Fruit fly (Drosophila melanogaster) whole organism, embryonic: ENCODE data around the gene CG2256.

ENCODE experiments used
- Abd-B ChIP-seq: fragments of 200-800 bp; sonication (Bioruptor generic); optimal IDR thresholded peaks from 2 replicates; lab custom pipeline; 2018; ENCODE audit warnings: missing biosample characterization, mild to moderate bottlenecking, missing genetic modification characterization, moderate library complexity
- Atf-2 ChIP-seq: fragments of 200-800 bp; sonication (Bioruptor generic); optimal IDR thresholded peaks from 2 replicates; lab custom pipeline; 2016; ENCODE audit warnings: missing biosample characterization, missing genetic modification characterization
- CG10543 ChIP-seq: fragments of 200-800 bp; sonication (Bioruptor generic); optimal IDR thresholded peaks from 3 replicates; lab custom pipeline; 2017; ENCODE audit warnings: missing biosample characterization, mild to moderate bottlenecking, missing genetic modification characterization, moderate library complexity
- CG10565 ChIP-seq: fragments of 200-800 bp; sonication (Bioruptor generic); optimal IDR thresholded peaks from 3 replicates; lab custom pipeline; 2016; ENCODE audit warnings: missing biosample characterization, mild to moderate bottlenecking, missing genetic modification characterization
- CG11398 ChIP-seq: fragments of 200-800 bp; sonication (Bioruptor generic); optimal IDR thresholded peaks from 2 replicates; lab custom pipeline; 2016; ENCODE audit warnings: missing biosample characterization, missing genetic modification characterization
- CG11504 ChIP-seq: fragments of 200-800 bp; sonication (Bioruptor generic); optimal IDR thresholded peaks from 3 replicates; lab custom pipeline; 2019; ENCODE audit warnings: missing biosample characterization, mild to moderate bottlenecking, missing genetic modification characterization, moderate library complexity
- CG12071 ChIP-seq: fragments of 200-800 bp; sonication (Bioruptor generic); optimal IDR thresholded peaks from 3 replicates; lab custom pipeline; 2018; ENCODE audit warnings: missing biosample characterization, mild to moderate bottlenecking, missing genetic modification characterization
- CG12104 ChIP-seq: fragments of 200-800 bp; sonication (Bioruptor generic); optimal IDR thresholded peaks from 3 replicates; lab custom pipeline; 2016; ENCODE audit warnings: missing biosample characterization, missing genetic modification characterization
- CG12391 ChIP-seq: fragments of 200-800 bp; sonication (Bioruptor generic); optimal IDR thresholded peaks from 3 replicates; lab custom pipeline; 2018; ENCODE audit warnings: missing biosample characterization, mild to moderate bottlenecking, missing genetic modification characterization, moderate library complexity
- CG13894 ChIP-seq: fragments of 200-800 bp; sonication (Bioruptor generic); optimal IDR thresholded peaks from 3 replicates; lab custom pipeline; 2018; ENCODE audit warnings: missing biosample characterization, mild to moderate bottlenecking, missing genetic modification characterization, moderate library complexity
- CG1602 ChIP-seq: fragments of 200-800 bp; sonication (Bioruptor generic); optimal IDR thresholded peaks from 3 replicates; lab custom pipeline; 2016; ENCODE audit warnings: missing biosample characterization, missing genetic modification characterization
- CG16779 ChIP-seq: fragments of 200-800 bp; sonication (Bioruptor generic); IDR thresholded peaks from 2 replicates; pipeline ENCODE4 v1.3.6; 2022; ENCODE audit warnings: missing biosample characterization, missing genetic modification characterization
- CG17568 ChIP-seq: fragments of 200-800 bp; sonication (Bioruptor generic); optimal IDR thresholded peaks from 2 replicates; lab custom pipeline; 2018; ENCODE audit warnings: missing biosample characterization, mild to moderate bottlenecking, missing genetic modification characterization, moderate library complexity
- CG1792 ChIP-seq: fragments of 200-800 bp; sonication (Bioruptor generic); optimal IDR thresholded peaks from 2 replicates; lab custom pipeline; 2016; ENCODE audit warnings: missing biosample characterization, missing genetic modification characterization
- CG1832 ChIP-seq: fragments of 200-800 bp; sonication (Bioruptor generic); optimal IDR thresholded peaks from 2 replicates; lab custom pipeline; 2017; ENCODE audit warnings: missing biosample characterization, mild to moderate bottlenecking, missing genetic modification characterization, inconsistent platforms
- CG18764 ChIP-seq: fragments of 200-800 bp; sonication (Bioruptor generic); optimal IDR thresholded peaks from 3 replicates; lab custom pipeline; 2016; ENCODE audit warnings: missing biosample characterization, missing genetic modification characterization
- CG31365 ChIP-seq: fragments of 200-800 bp; sonication (Bioruptor generic); optimal IDR thresholded peaks from 2 replicates; lab custom pipeline; 2018; ENCODE audit warnings: missing biosample characterization, mild to moderate bottlenecking, missing genetic modification characterization
- CG3163 ChIP-seq: fragments of 200-800 bp; sonication (Bioruptor generic); optimal IDR thresholded peaks from 3 replicates; lab custom pipeline; 2016; ENCODE audit warnings: missing biosample characterization, missing genetic modification characterization
- CG6683 ChIP-seq: fragments of 200-800 bp; sonication (Bioruptor generic); optimal IDR thresholded peaks from 2 replicates; lab custom pipeline; 2017; ENCODE audit warnings: missing biosample characterization, mild to moderate bottlenecking, missing genetic modification characterization, missing genetic modification reagents
- CG7271 ChIP-seq: fragments of 200-800 bp; sonication (Bioruptor generic); optimal IDR thresholded peaks from 2 replicates; lab custom pipeline; 2018; ENCODE audit warnings: missing biosample characterization, mild to moderate bottlenecking, missing genetic modification characterization, moderate library complexity
- CG7556 ChIP-seq: fragments of 200-800 bp; sonication (Bioruptor generic); optimal IDR thresholded peaks from 2 replicates; lab custom pipeline; 2017; ENCODE audit warnings: missing biosample characterization, mild to moderate bottlenecking, missing genetic modification characterization
- CG8478 ChIP-seq: fragments of >200 bp; optimal IDR thresholded peaks from 2 replicates; lab custom pipeline; 2018
- CG9437 ChIP-seq: fragments of 200-800 bp; sonication (Bioruptor generic); optimal IDR thresholded peaks from 2 replicates; lab custom pipeline; 2018; ENCODE audit warnings: missing biosample characterization, mild to moderate bottlenecking, missing genetic modification characterization
- Dad ChIP-seq: fragments of 200-800 bp; sonication (Bioruptor generic); optimal IDR thresholded peaks from 3 replicates; lab custom pipeline; 2016; ENCODE audit warnings: missing biosample characterization, missing genetic modification characterization
- Dek ChIP-seq: fragments of 200-800 bp; sonication (Bioruptor generic); optimal IDR thresholded peaks from 3 replicates; lab custom pipeline; 2019; ENCODE audit warnings: missing biosample characterization, mild to moderate bottlenecking, missing genetic modification characterization, moderate library complexity
- Dip2 ChIP-seq: fragments of 200-800 bp; sonication (Bioruptor generic); IDR thresholded peaks from 2 replicates; pipeline ENCODE4 v1.3.6; 2022; ENCODE audit warnings: missing biosample characterization, missing genetic modification characterization
- ERR ChIP-seq: fragments of 200-800 bp; sonication (Bioruptor generic); optimal IDR thresholded peaks from 2 replicates; lab custom pipeline; 2016; ENCODE audit warnings: missing biosample characterization, missing genetic modification characterization
- GATAe ChIP-seq: fragments of 200-800 bp; sonication (Bioruptor generic); conservative IDR thresholded peaks from 2 replicates; pipeline ENCODE4 v1.3.6; 2022; ENCODE audit warnings: missing biosample characterization, missing genetic modification characterization
- HLH54F ChIP-seq: fragments of 200-800 bp; sonication (Bioruptor generic); optimal IDR thresholded peaks from 3 replicates; lab custom pipeline; 2016; ENCODE audit warnings: missing biosample characterization, missing genetic modification characterization
- Hmr ChIP-seq: fragments of 200-800 bp; sonication (Bioruptor generic); optimal IDR thresholded peaks from 3 replicates; lab custom pipeline; 2017; ENCODE audit warnings: mild to moderate bottlenecking, missing biosample characterization, missing genetic modification reagents, missing genetic modification characterization
- Hsf ChIP-seq: fragments of 200-800 bp; sonication (Bioruptor generic); optimal IDR thresholded peaks from 3 replicates; lab custom pipeline; 2016; ENCODE audit warnings: missing biosample characterization, missing genetic modification characterization
- Myb ChIP-seq: fragments of 200-800 bp; sonication (Bioruptor generic); optimal IDR thresholded peaks from 2 replicates; lab custom pipeline; 2016; ENCODE audit warnings: missing biosample characterization, missing genetic modification characterization
- NFAT ChIP-seq: fragments of 200-800 bp; sonication (Bioruptor generic); IDR thresholded peaks from 2 replicates; pipeline ENCODE4 v1.3.6; 2022; ENCODE audit warnings: missing biosample characterization, missing genetic modification characterization
- Optix ChIP-seq: fragments of 200-800 bp; sonication (Bioruptor generic); IDR thresholded peaks from 3 replicates; pipeline ENCODE4 v1.3.6; 2022; ENCODE audit warnings: missing biosample characterization, missing genetic modification characterization
- Sox100B ChIP-seq: fragments of 200-800 bp; sonication (Bioruptor generic); optimal IDR thresholded peaks from 3 replicates; lab custom pipeline; 2018; ENCODE audit warnings: missing biosample characterization, mild to moderate bottlenecking, missing genetic modification characterization
- Taf1 ChIP-seq: fragments of 200-800 bp; sonication (Bioruptor generic); IDR thresholded peaks from 2 replicates; pipeline ENCODE4 v1.3.6; 2022; ENCODE audit warnings: missing biosample characterization, missing genetic modification characterization
- croc ChIP-seq: fragments of 200-800 bp; sonication (Bioruptor generic); conservative IDR thresholded peaks from 3 replicates; pipeline ENCODE4 v1.3.6; 2022; ENCODE audit warnings: missing biosample characterization, missing genetic modification characterization
- ewg ChIP-seq: fragments of 200-800 bp; sonication (Bioruptor generic); optimal IDR thresholded peaks from 3 replicates; lab custom pipeline; 2017; ENCODE audit warnings: mild to moderate bottlenecking, missing biosample characterization, missing genetic modification reagents, missing genetic modification characterization
- gem ChIP-seq: fragments of 200-800 bp; sonication (Bioruptor generic); optimal IDR thresholded peaks from 2 replicates; lab custom pipeline; 2019; ENCODE audit warnings: missing biosample characterization, mild to moderate bottlenecking, missing genetic modification characterization, moderate library complexity
- jigr1 ChIP-seq: fragments of 200-800 bp; sonication (Bioruptor generic); IDR thresholded peaks from 3 replicates; pipeline ENCODE4 v1.3.6; 2022; ENCODE audit warnings: missing biosample characterization, missing genetic modification characterization
- lola ChIP-seq, 3 experiments: fragments of >200 bp in 2 of 3; fragments of 200-800 bp in 1 of 3; sonication (Bioruptor generic) in 1 of 3; optimal IDR thresholded peaks; 2 replicates each; lab custom pipeline; 2017 to 2019; ENCODE audit warnings: missing biosample characterization in 3 of 3, missing genetic modification characterization in 3 of 3, mild to moderate bottlenecking in 1 of 3, moderate library complexity in 1 of 3
- maf-S ChIP-seq: fragments of 200-800 bp; sonication (Bioruptor generic); optimal IDR thresholded peaks from 2 replicates; lab custom pipeline; 2016; ENCODE audit warnings: missing biosample characterization, missing genetic modification characterization
- p53 ChIP-seq: fragments of 200-800 bp; sonication (Bioruptor generic); optimal IDR thresholded peaks from 2 replicates; lab custom pipeline; 2016; ENCODE audit warnings: missing biosample characterization, missing genetic modification characterization
- peb ChIP-seq: fragments of 200-800 bp; sonication (Bioruptor generic); IDR thresholded peaks from 2 replicates; pipeline ENCODE4 v1.3.6; 2022; ENCODE audit warnings: missing biosample characterization, missing genetic modification characterization
- pzg ChIP-seq: fragments of 200-800 bp; sonication (Bioruptor generic); optimal IDR thresholded peaks from 3 replicates; lab custom pipeline; 2018; ENCODE audit warnings: missing biosample characterization, mild to moderate bottlenecking, missing genetic modification characterization, moderate library complexity
- ranshi ChIP-seq: fragments of 200-800 bp; sonication (Bioruptor generic); IDR thresholded peaks from 2 replicates; pipeline ENCODE4 v1.3.6; 2022; ENCODE audit warnings: missing biosample characterization, missing genetic modification characterization
- shn ChIP-seq: fragments of 200-800 bp; sonication (Bioruptor generic); optimal IDR thresholded peaks from 3 replicates; lab custom pipeline; 2016; ENCODE audit warnings: missing biosample characterization, missing genetic modification characterization
- sug ChIP-seq: fragments of 200-800 bp; optimal IDR thresholded peaks from 2 replicates; lab custom pipeline; 2019; ENCODE audit warnings: missing biosample characterization, mild to moderate bottlenecking, missing genetic modification characterization, moderate library complexity
- unc-4 ChIP-seq: fragments of 200-800 bp; sonication (Bioruptor generic); IDR thresholded peaks from 2 replicates; pipeline ENCODE4 v1.3.6; 2022; ENCODE audit warnings: missing biosample characterization, missing genetic modification characterization; ENCODE audit not compliant: partially characterized antibody
- usp ChIP-seq: fragments of >200 bp; optimal IDR thresholded peaks from 2 replicates; lab custom pipeline; 2017; ENCODE audit warnings: missing biosample characterization, missing genetic modification characterization

CG2256 gene

DNA sequence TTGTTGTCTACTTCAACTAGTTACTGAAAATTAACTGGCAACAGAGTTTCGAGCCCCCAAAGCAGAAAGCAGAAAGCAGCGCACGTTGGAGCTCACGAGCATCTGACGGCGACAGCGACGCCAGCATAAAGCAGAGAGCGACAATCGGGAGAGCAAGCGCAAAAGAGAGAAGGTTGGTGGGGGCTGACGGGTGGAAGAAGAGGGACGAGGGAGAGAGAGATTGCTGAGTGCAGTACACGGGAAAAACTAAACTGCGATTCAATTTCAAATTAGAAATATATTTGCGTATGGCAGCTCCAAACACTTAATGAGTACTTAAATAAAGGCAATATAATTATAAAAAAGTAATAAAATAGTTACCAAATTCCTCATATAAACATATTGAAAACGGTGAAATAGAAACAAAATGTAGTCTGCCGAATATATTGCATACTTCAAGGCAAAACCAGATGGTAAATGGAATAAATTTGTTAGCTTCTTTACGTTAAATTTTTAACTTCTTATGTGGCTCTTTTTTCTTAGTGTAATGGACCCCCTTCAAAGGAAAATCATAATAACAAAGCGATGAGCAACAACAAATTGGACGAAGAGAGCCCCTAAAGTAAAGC is 5.2 kb upstream of the CG2256 start (continued):
- peak; percentile 49; the same call in 1 of the 3 replicates for TF ChIP-seq Optix (GFP tag; lab: Robert Waterston, UW)
- TF ChIP-seq Hsf (GFP tag; lab: Kevin White, UChicago), result peak; percentile 89
- TF ChIP-seq Myb (GFP tag; lab: Kevin White, UChicago), result peak; percentile 28
- TF ChIP-seq Atf-2 (GFP tag; lab: Kevin White, UChicago), result peak; percentile 75
- peak; percentile 98 for TF ChIP-seq Hmr (GFP tag; lab: Kevin White, UChicago)
- TF ChIP-seq croc (GFP tag; lab: Robert Waterston, UW), result peak; percentile 90
- peak; percentile 88 for TF ChIP-seq Taf1 (GFP tag; lab: Robert Waterston, UW)
- TF ChIP-seq maf-S (GFP tag; lab: Kevin White, UChicago), result peak; percentile 77
- TF ChIP-seq CG9437 (GFP tag; lab: Kevin White, UChicago), result peak; percentile 91
- peak; percentile 98 for TF ChIP-seq gem (tag; lab: Kevin White, UChicago)
- TF ChIP-seq CG17568, result peak; percentile 90
- TF ChIP-seq lola (GFP tag; optimal IDR thresholded peaks at IDR 0.05; lab: Kevin White, UChicago), result peak in 1 of 3 experiments; percentile 90
- no peak for TF ChIP-seq Dip2 (GFP tag; lab: Robert Waterston, UW)
- TF ChIP-seq Dad (GFP tag; lab: Kevin White, UChicago), result peak; percentile 76
- TF ChIP-seq peb, result peak; percentile 90
- peak; percentile 97 for TF ChIP-seq Sox100B (GFP tag; lab: Kevin White, UChicago)
- TF ChIP-seq CG3163 (GFP tag; lab: Kevin White, UChicago), result peak; percentile 56
- peak; percentile 79 for TF ChIP-seq CG1792
- peak; percentile 43 for TF ChIP-seq CG11398 (GFP tag; lab: Kevin White, UChicago)
- peak; percentile 81 for TF ChIP-seq CG12071 (GFP tag; lab: Kevin White, UChicago)
- peak; percentile 72 for TF ChIP-seq HLH54F (GFP tag; lab: Kevin White, UChicago)
- no peak for TF ChIP-seq usp
- peak; percentile 90 for TF ChIP-seq CG6683 (GFP tag; lab: Kevin White, UChicago)
- no peak for TF ChIP-seq p53 (GFP tag; lab: Kevin White, UChicago)
- peak; percentile 87 for TF ChIP-seq ranshi (GFP tag; lab: Robert Waterston, UW)
- TF ChIP-seq ERR (GFP tag; lab: Kevin White, UChicago), result peak; percentile 44
- TF ChIP-seq GATAe (GFP tag; lab: Robert Waterston, UW), result peak; percentile 69; the same call in 1 of the 2 replicates
- peak; percentile 90 for TF ChIP-seq ewg (GFP tag; lab: Kevin White, UChicago)
- peak; percentile 75 for TF ChIP-seq NFAT (GFP tag; lab: Robert Waterston, UW)
- TF ChIP-seq CG16779, result 0 out of 2 replicates have a peak, but pooled peaks have one; percentile 40
- TF ChIP-seq unc-4 (GFP tag; lab: Robert Waterston, UW), result no peak
- peak; percentile 96 for TF ChIP-seq CG11504 (tag; lab: Kevin White, UChicago)
- peak; percentile 39 for TF ChIP-seq CG7271
- TF ChIP-seq jigr1 (GFP tag; lab: Robert Waterston, UW), result peak; percentile 90
- TF ChIP-seq CG31365 (tag; lab: Kevin White, UChicago), result peak; percentile 68
- peak; percentile 54 for TF ChIP-seq shn (GFP tag; lab: Kevin White, UChicago)
- TF ChIP-seq CG12391 (tag; lab: Kevin White, UChicago), result peak; percentile 96
- peak; percentile 46 for TF ChIP-seq CG10565 (GFP tag; lab: Kevin White, UChicago)
- peak; percentile 95 for TF ChIP-seq CG12104 (GFP tag; lab: Kevin White, UChicago)
- peak; percentile 97 for TF ChIP-seq CG7556 (GFP tag; lab: Kevin White, UChicago)
- TF ChIP-seq CG18764 (GFP tag; lab: Kevin White, UChicago), result peak; percentile 86
- peak; percentile 91 for TF ChIP-seq CG13894
- TF ChIP-seq CG8478 (lab: Kevin White, UChicago), result no peak
- TF ChIP-seq CG1602, result peak; percentile 93
- peak; percentile 99 for TF ChIP-seq sug
- TF ChIP-seq Dek (tag; lab: Kevin White, UChicago), result peak; percentile 94
- TF ChIP-seq Abd-B (GFP tag; lab: Kevin White, UChicago), result peak; percentile 92
- TF ChIP-seq CG1832 (GFP tag; lab: Kevin White, UChicago), result no peak
- no peak for TF ChIP-seq pzg (GFP tag; lab: Kevin White, UChicago)
- peak; percentile 97 for TF ChIP-seq CG10543
